Fruit fly (Drosophila melanogaster) whole organism, embryonic: Measurements from ENCODE around the gene mod.

Experiments used
- B-H2 ChIP-seq: fragments of 200-800 bp; sonication (Bioruptor generic); optimal IDR thresholded peaks from 2 replicates; lab custom pipeline; 2018; ENCODE audit warnings: missing biosample characterization, mild to moderate bottlenecking, missing genetic modification characterization
- Bdp1 ChIP-seq: fragments of 200-800 bp; sonication (Bioruptor generic); optimal IDR thresholded peaks from 3 replicates; lab custom pipeline; 2016; ENCODE audit warnings: missing biosample characterization, missing genetic modification characterization
- BtbVII ChIP-seq: fragments of 200-800 bp; sonication (Bioruptor generic); optimal IDR thresholded peaks from 3 replicates; lab custom pipeline; 2017; ENCODE audit warnings: missing biosample characterization, mild to moderate bottlenecking, missing genetic modification characterization
- CG12299 ChIP-seq: fragments of 200-800 bp; sonication (Bioruptor generic); optimal IDR thresholded peaks from 2 replicates; lab custom pipeline; 2018; ENCODE audit warnings: missing biosample characterization, mild to moderate bottlenecking, missing genetic modification characterization
- CG13424 ChIP-seq: fragments of 200-800 bp; sonication (Bioruptor generic); optimal IDR thresholded peaks from 2 replicates; lab custom pipeline; 2019; ENCODE audit warnings: missing biosample characterization, mild to moderate bottlenecking, missing genetic modification characterization, moderate library complexity
- CG13624 ChIP-seq: fragments of 200-800 bp; sonication (Bioruptor generic); optimal IDR thresholded peaks from 2 replicates; lab custom pipeline; 2016; ENCODE audit warnings: missing biosample characterization, missing genetic modification characterization
- CG14014 ChIP-seq: fragments of 200-800 bp; sonication (Bioruptor generic); IDR thresholded peaks from 2 replicates; pipeline ENCODE4 v1.3.6; 2022; ENCODE audit warnings: missing biosample characterization, missing genetic modification characterization
- CG15514 ChIP-seq: fragments of 200-800 bp; sonication (Bioruptor generic); optimal IDR thresholded peaks from 3 replicates; lab custom pipeline; 2017; ENCODE audit warnings: missing biosample characterization, missing genetic modification characterization, mild to moderate bottlenecking, moderate library complexity, missing genetic modification reagents
- CG17186 ChIP-seq: fragments of 200-800 bp; sonication (Bioruptor generic); optimal IDR thresholded peaks from 3 replicates; lab custom pipeline; 2017; ENCODE audit warnings: missing biosample characterization, missing genetic modification reagents, missing genetic modification characterization
- CG17912 ChIP-seq: fragments of 200-800 bp; sonication (Bioruptor generic); optimal IDR thresholded peaks from 2 replicates; lab custom pipeline; 2018; ENCODE audit warnings: missing biosample characterization, mild to moderate bottlenecking, missing genetic modification characterization
- CG18262 ChIP-seq: fragments of 200-800 bp; optimal IDR thresholded peaks from 3 replicates; lab custom pipeline; 2019; ENCODE audit warnings: missing biosample characterization, mild to moderate bottlenecking, missing genetic modification characterization, moderate library complexity
- CG33557 ChIP-seq: fragments of 200-800 bp; sonication (Bioruptor generic); optimal IDR thresholded peaks from 2 replicates; lab custom pipeline; 2019; ENCODE audit warnings: missing biosample characterization, mild to moderate bottlenecking, missing genetic modification characterization, moderate library complexity
- CG34376 ChIP-seq: fragments of 200-800 bp; sonication (Bioruptor generic); optimal IDR thresholded peaks from 2 replicates; lab custom pipeline; 2018; ENCODE audit warnings: missing biosample characterization, mild to moderate bottlenecking, missing genetic modification characterization
- CG3838 ChIP-seq: fragments of 200-800 bp; sonication (Bioruptor generic); optimal IDR thresholded peaks from 3 replicates; lab custom pipeline; 2016; ENCODE audit warnings: missing biosample characterization, missing genetic modification characterization
- CG4820 ChIP-seq: fragments of 200-800 bp; sonication (Bioruptor generic); optimal IDR thresholded peaks from 3 replicates; lab custom pipeline; 2016; ENCODE audit warnings: missing biosample characterization, missing genetic modification characterization
- CG6765 ChIP-seq: fragments of 200-800 bp; sonication (Bioruptor generic); optimal IDR thresholded peaks from 3 replicates; lab custom pipeline; 2017; ENCODE audit warnings: missing biosample characterization, mild to moderate bottlenecking, missing genetic modification characterization
- CG6813 ChIP-seq: fragments of 200-800 bp; sonication (Bioruptor generic); optimal IDR thresholded peaks from 2 replicates; lab custom pipeline; 2017; ENCODE audit warnings: missing biosample characterization, missing genetic modification characterization, mild to moderate bottlenecking, moderate library complexity, missing genetic modification reagents
- CG8281 ChIP-seq: fragments of 200-800 bp; sonication (Bioruptor generic); optimal IDR thresholded peaks from 2 replicates; lab custom pipeline; 2018; ENCODE audit warnings: missing biosample characterization, mild to moderate bottlenecking, missing genetic modification characterization, moderate library complexity
- CoRest ChIP-seq: fragments of 200-800 bp; sonication (Bioruptor generic); optimal IDR thresholded peaks from 3 replicates; lab custom pipeline; 2018; ENCODE audit warnings: missing biosample characterization, mild to moderate bottlenecking, missing genetic modification characterization, moderate library complexity
- Dad ChIP-seq: fragments of 200-800 bp; sonication (Bioruptor generic); optimal IDR thresholded peaks from 3 replicates; lab custom pipeline; 2016; ENCODE audit warnings: missing biosample characterization, missing genetic modification characterization
- Dbx ChIP-seq: fragments of 200-800 bp; sonication (Bioruptor generic); IDR thresholded peaks from 3 replicates; pipeline ENCODE4 v1.3.6; 2022; ENCODE audit warnings: missing biosample characterization, missing genetic modification characterization
- Doc2 ChIP-seq: fragments of 200-800 bp; sonication (Bioruptor generic); IDR thresholded peaks from 2 replicates; pipeline ENCODE4 v1.3.6; 2022; ENCODE audit warnings: missing biosample characterization, missing genetic modification characterization
- Hand ChIP-seq: fragments of 200-800 bp; sonication (Bioruptor generic); optimal IDR thresholded peaks from 2 replicates; lab custom pipeline; 2017; ENCODE audit warnings: mild to moderate bottlenecking, missing biosample characterization, missing genetic modification reagents, missing genetic modification characterization
- Hsf ChIP-seq: fragments of 200-800 bp; sonication (Bioruptor generic); optimal IDR thresholded peaks from 3 replicates; lab custom pipeline; 2016; ENCODE audit warnings: missing biosample characterization, missing genetic modification characterization
- Kr ChIP-seq: fragments of 200-800 bp; sonication (Bioruptor generic); optimal IDR thresholded peaks from 2 replicates; lab custom pipeline; 2017; ENCODE audit warnings: missing biosample characterization, mild to moderate bottlenecking, missing genetic modification characterization
- Lhr ChIP-seq: fragments of 200-800 bp; sonication (Bioruptor generic); optimal IDR thresholded peaks from 3 replicates; lab custom pipeline; 2017; ENCODE audit warnings: mild to moderate bottlenecking, missing biosample characterization, missing genetic modification reagents, missing genetic modification characterization
- Mad ChIP-seq: fragments of 200-800 bp; sonication (Bioruptor generic); optimal IDR thresholded peaks from 2 replicates; lab custom pipeline; 2016; ENCODE audit warnings: missing biosample characterization, missing genetic modification characterization
- Myb ChIP-seq: fragments of 200-800 bp; sonication (Bioruptor generic); optimal IDR thresholded peaks from 2 replicates; lab custom pipeline; 2016; ENCODE audit warnings: missing biosample characterization, missing genetic modification characterization
- NC2β ChIP-seq: fragments of 200-800 bp; sonication (Bioruptor generic); optimal IDR thresholded peaks from 2 replicates; lab custom pipeline; 2016; ENCODE audit warnings: missing biosample characterization, missing genetic modification characterization
- Sox102F ChIP-seq: fragments of 200-800 bp; sonication (Bioruptor generic); optimal IDR thresholded peaks from 2 replicates; lab custom pipeline; 2018; ENCODE audit warnings: missing biosample characterization, mild to moderate bottlenecking, missing genetic modification characterization, moderate library complexity
- YL-1 ChIP-seq: fragments of 200-800 bp; sonication (Bioruptor generic); optimal IDR thresholded peaks from 3 replicates; lab custom pipeline; 2017; ENCODE audit warnings: missing biosample characterization, mild to moderate bottlenecking, missing genetic modification characterization
- dan ChIP-seq: fragments of 200-800 bp; sonication (Bioruptor generic); IDR thresholded peaks from 2 replicates; pipeline ENCODE4 v1.3.6; 2022; ENCODE audit warnings: missing biosample characterization, missing genetic modification characterization
- dpn ChIP-seq, 2 experiments: fragments of 200-800 bp; sonication (Bioruptor generic); optimal IDR thresholded peaks; 3 replicates each; lab custom pipeline; 2016; ENCODE audit warnings: missing biosample characterization in 2 of 2, missing genetic modification characterization in 2 of 2
- fd102C ChIP-seq: fragments of 200-800 bp; sonication (Bioruptor generic); optimal IDR thresholded peaks from 2 replicates; lab custom pipeline; 2018; ENCODE audit warnings: missing biosample characterization, mild to moderate bottlenecking, missing genetic modification characterization, moderate library complexity
- gfzf ChIP-seq: fragments of 200-800 bp; sonication (Bioruptor generic); optimal IDR thresholded peaks from 2 replicates; lab custom pipeline; 2016; ENCODE audit warnings: missing biosample characterization, mild to moderate bottlenecking, missing genetic modification characterization, moderate library complexity
- grn ChIP-seq: fragments of 200-800 bp; sonication (Bioruptor generic); optimal IDR thresholded peaks from 3 replicates; lab custom pipeline; 2017; ENCODE audit warnings: missing biosample characterization, missing genetic modification characterization
- her ChIP-seq: fragments of 200-800 bp; sonication (Bioruptor generic); optimal IDR thresholded peaks from 2 replicates; lab custom pipeline; 2016; ENCODE audit warnings: missing biosample characterization, missing genetic modification characterization
- lmd ChIP-seq: fragments of 200-800 bp; sonication (Bioruptor generic); IDR thresholded peaks from 2 replicates; pipeline ENCODE4 v1.3.6; 2022; ENCODE audit warnings: missing biosample characterization, missing genetic modification characterization
- nom ChIP-seq: fragments of 200-800 bp; sonication (Bioruptor generic); optimal IDR thresholded peaks from 2 replicates; lab custom pipeline; 2017; ENCODE audit warnings: missing biosample characterization, missing genetic modification characterization, mild to moderate bottlenecking, moderate library complexity, missing genetic modification reagents
- oc ChIP-seq: fragments of 200-800 bp; sonication (Bioruptor generic); optimal IDR thresholded peaks from 2 replicates; lab custom pipeline; 2018; ENCODE audit warnings: missing biosample characterization, mild to moderate bottlenecking, missing genetic modification characterization, moderate library complexity
- odd ChIP-seq: fragments of 200-800 bp; sonication (Bioruptor generic); optimal IDR thresholded peaks from 2 replicates; lab custom pipeline; 2017; ENCODE audit warnings: missing biosample characterization, mild to moderate bottlenecking, missing genetic modification characterization
- pan ChIP-seq, 4 experiments: fragments of >200 bp in 3 of 4; fragments of 200-800 bp in 1 of 4; sonication (Bioruptor generic) in 1 of 4; optimal IDR thresholded peaks in 3 of 4; IDR thresholded peaks in 1 of 4; 2 replicates each; pipeline versions ENCODE4 v1.3.6 to Lab custom; 2017 to 2022; ENCODE audit warnings: missing biosample characterization in 2 of 4, missing genetic modification characterization in 2 of 4, mixed read lengths in 1 of 4
- pho ChIP-seq: fragments of 200-800 bp; sonication (Bioruptor generic); optimal IDR thresholded peaks from 2 replicates; lab custom pipeline; 2016; ENCODE audit warnings: missing biosample characterization, missing genetic modification characterization
- pzg ChIP-seq: fragments of 200-800 bp; sonication (Bioruptor generic); optimal IDR thresholded peaks from 3 replicates; lab custom pipeline; 2018; ENCODE audit warnings: missing biosample characterization, mild to moderate bottlenecking, missing genetic modification characterization, moderate library complexity
- sqz ChIP-seq: fragments of 200-800 bp; sonication (Bioruptor generic); optimal IDR thresholded peaks from 3 replicates; lab custom pipeline; 2018; ENCODE audit warnings: missing biosample characterization, mild to moderate bottlenecking, missing genetic modification characterization
- stwl ChIP-seq: fragments of 200-800 bp; sonication (Bioruptor generic); optimal IDR thresholded peaks from 3 replicates; lab custom pipeline; 2018; ENCODE audit warnings: missing biosample characterization, mild to moderate bottlenecking, missing genetic modification characterization, moderate library complexity
- trh ChIP-seq: fragments of 200-800 bp; sonication (Bioruptor generic); optimal IDR thresholded peaks from 2 replicates; lab custom pipeline; 2016; ENCODE audit warnings: missing biosample characterization, missing genetic modification characterization
- wek ChIP-seq: fragments of 200-800 bp; sonication (Bioruptor generic); optimal IDR thresholded peaks from 3 replicates; lab custom pipeline; 2018; ENCODE audit warnings: missing biosample characterization, mild to moderate bottlenecking, missing genetic modification characterization, moderate library complexity
- wor ChIP-seq: fragments of 200-800 bp; sonication (Bioruptor generic); IDR thresholded peaks from 2 replicates; pipeline ENCODE4 v1.3.6; 2022; ENCODE audit warnings: missing biosample characterization, missing genetic modification characterization

Gene mod

dm6 chr3R:32068110-32068685 lies 16.3 kb downstream of the mod start, which contains the start of gene Map205 (continued):
- no peak for TF ChIP-seq Sox102F
- TF ChIP-seq CG14014 (GFP tag; lab: Robert Waterston, UW): no peak
- peak; percentile 9 for TF ChIP-seq grn (GFP tag; lab: Kevin White, UChicago)
- no peak for TF ChIP-seq CG3838
- TF ChIP-seq Dad (GFP tag; lab: Kevin White, UChicago): no peak
- peak; percentile 67 for TF ChIP-seq YL-1
- no peak for TF ChIP-seq CG4820 (GFP tag; lab: Kevin White, UChicago)
- TF ChIP-seq sqz: peak; percentile 18
- TF ChIP-seq her (GFP tag; lab: Kevin White, UChicago): no peak
- TF ChIP-seq Myb (GFP tag; lab: Kevin White, UChicago): peak; percentile 67
- TF ChIP-seq Dbx: no peak
- TF ChIP-seq CG6765 (GFP tag; lab: Kevin White, UChicago): no peak
- TF ChIP-seq Hsf (GFP tag; lab: Kevin White, UChicago): peak; percentile 26
- TF ChIP-seq dpn (GFP tag; optimal IDR thresholded peaks at IDR 0.05; lab: Kevin White, UChicago): peak; percentile 12 to 15
- TF ChIP-seq Doc2: no peak
- peak; percentile 10 for TF ChIP-seq CG13624
- peak; percentile 99 for TF ChIP-seq gfzf (GFP tag; lab: Kevin White, UChicago)
- no peak for TF ChIP-seq CG8281 (tag; lab: Kevin White, UChicago)
- peak; percentile 36 for TF ChIP-seq B-H2 (GFP tag; lab: Kevin White, UChicago)
- TF ChIP-seq CoRest (tag; lab: Kevin White, UChicago): peak; percentile 57
- TF ChIP-seq lmd (GFP tag; lab: Robert Waterston, UW): no peak
- TF ChIP-seq CG34376: peak; percentile 11
- peak; percentile 78 for TF ChIP-seq CG12299
- peak; percentile 3 for TF ChIP-seq wek (GFP tag; lab: Kevin White, UChicago)
- peak; percentile 73 for TF ChIP-seq nom (GFP tag; lab: Kevin White, UChicago)
- peak; percentile 37 for TF ChIP-seq Hand (GFP tag; lab: Kevin White, UChicago)
- TF ChIP-seq CG17912 (GFP tag; lab: Kevin White, UChicago): no peak
- TF ChIP-seq CG18262: peak; percentile 23
- no peak for TF ChIP-seq dan (GFP tag; lab: Robert Waterston, UW)
- peak; percentile 98 for TF ChIP-seq stwl (tag; lab: Kevin White, UChicago)
- TF ChIP-seq Kr (GFP tag; lab: Kevin White, UChicago): no peak
- TF ChIP-seq oc: peak; percentile 45
- TF ChIP-seq CG13424 (tag; lab: Kevin White, UChicago): peak; percentile 24
- TF ChIP-seq CG17186: peak; percentile 39
- no peak for TF ChIP-seq pan (optimal IDR thresholded peaks at IDR 0.05; lab: Kevin White, UChicago)
- no peak for TF ChIP-seq pan (GFP tag; optimal IDR thresholded peaks at IDR 0.05 in 1 of 2, IDR thresholded peaks at IDR 0.05 in 1 of 2)
- no peak for TF ChIP-seq pho
- peak; percentile 79 for TF ChIP-seq CG15514 (GFP tag; lab: Kevin White, UChicago)
- peak; percentile 11 for TF ChIP-seq CG33557 (GFP tag; lab: Kevin White, UChicago)
- TF ChIP-seq odd: peak; percentile 15
- TF ChIP-seq CG6813 (GFP tag; lab: Kevin White, UChicago): no peak
- no peak for TF ChIP-seq Bdp1 (GFP tag; lab: Kevin White, UChicago)
- peak; percentile 20 for TF ChIP-seq fd102C (GFP tag; lab: Kevin White, UChicago)
- TF ChIP-seq NC2β (GFP tag; lab: Kevin White, UChicago): peak; percentile 48
- TF ChIP-seq BtbVII: peak; percentile 18
- TF ChIP-seq Lhr (GFP tag; lab: Kevin White, UChicago): peak; percentile 98
- TF ChIP-seq pzg: peak; percentile 100
- peak; percentile 20 for TF ChIP-seq Mad (GFP tag; lab: Kevin White, UChicago)
- no peak for TF ChIP-seq trh (GFP tag; lab: Kevin White, UChicago)
- TF ChIP-seq wor (GFP tag; lab: Robert Waterston, UW): no peak
